Fruit fly (Drosophila melanogaster) whole organism, prepupa: Measurements from ENCODE around the gene tara.

Source experiments
- CG10631 ChIP-seq: fragments of 200-800 bp; sonication (Bioruptor generic); optimal IDR thresholded peaks from 2 replicates; lab custom pipeline; 2016; ENCODE audit warnings: missing biosample characterization, missing genetic modification characterization
- CG10669 ChIP-seq: fragments of 200-800 bp; sonication (Bioruptor generic); optimal IDR thresholded peaks from 3 replicates; lab custom pipeline; 2018; ENCODE audit warnings: missing biosample characterization, mild to moderate bottlenecking, missing genetic modification characterization, moderate library complexity
- CG11294 ChIP-seq: fragments of 200-800 bp; sonication (Bioruptor generic); IDR thresholded peaks from 2 replicates; pipeline ENCODE4 v1.3.6; 2022; ENCODE audit warnings: missing biosample characterization, missing genetic modification characterization
- CG11762 ChIP-seq: fragments of 200-800 bp; sonication (Bioruptor generic); optimal IDR thresholded peaks from 3 replicates; lab custom pipeline; 2016; ENCODE audit warnings: missing biosample characterization, missing genetic modification characterization; ENCODE audit not compliant: insufficient read depth
- CG11902 ChIP-seq: fragments of 200-800 bp; sonication (Bioruptor generic); optimal IDR thresholded peaks from 3 replicates; lab custom pipeline; 2016; ENCODE audit warnings: missing biosample characterization, missing genetic modification characterization
- CG1621 ChIP-seq: fragments of 200-800 bp; sonication (Bioruptor generic); optimal IDR thresholded peaks from 3 replicates; lab custom pipeline; 2018; ENCODE audit warnings: missing biosample characterization, mild to moderate bottlenecking, missing genetic modification characterization
- CG31627 ChIP-seq: fragments of 200-800 bp; sonication (Bioruptor generic); optimal IDR thresholded peaks from 3 replicates; lab custom pipeline; 2016; ENCODE audit warnings: missing biosample characterization, missing genetic modification characterization
- CG34406 ChIP-seq: fragments of 200-800 bp; sonication (Bioruptor generic); optimal IDR thresholded peaks from 3 replicates; lab custom pipeline; 2016; ENCODE audit warnings: missing biosample characterization, missing genetic modification characterization
- CG4318 ChIP-seq: fragments of 200-800 bp; sonication (Bioruptor generic); optimal IDR thresholded peaks from 3 replicates; lab custom pipeline; 2017; ENCODE audit warnings: missing biosample characterization, mild to moderate bottlenecking, missing genetic modification characterization
- CG6163 ChIP-seq: fragments of 200-800 bp; sonication (Bioruptor generic); IDR thresholded peaks from 3 replicates; pipeline ENCODE4 v1.3.6; 2022; ENCODE audit warnings: missing biosample characterization, missing genetic modification characterization
- CG6792 ChIP-seq: fragments of 200-800 bp; sonication (Bioruptor generic); optimal IDR thresholded peaks from 3 replicates; lab custom pipeline; 2016; ENCODE audit warnings: missing biosample characterization, missing genetic modification characterization
- CG6854 ChIP-seq: fragments of 200-800 bp; sonication (Bioruptor generic); optimal IDR thresholded peaks from 2 replicates; lab custom pipeline; 2017; ENCODE audit warnings: missing biosample characterization, mild to moderate bottlenecking, missing genetic modification characterization
- CG7368 ChIP-seq: fragments of 200-800 bp; sonication (Bioruptor generic); optimal IDR thresholded peaks from 3 replicates; lab custom pipeline; 2016; ENCODE audit warnings: missing biosample characterization, missing genetic modification characterization
- CG8119 ChIP-seq: fragments of 200-800 bp; sonication (Bioruptor generic); IDR thresholded peaks from 3 replicates; pipeline ENCODE4 v1.3.6; 2022; ENCODE audit warnings: missing biosample characterization, missing genetic modification characterization
- CG8319 ChIP-seq: fragments of 200-800 bp; sonication (Bioruptor generic); optimal IDR thresholded peaks from 3 replicates; lab custom pipeline; 2016; ENCODE audit warnings: missing biosample characterization, missing genetic modification characterization
- Eip78C ChIP-seq: fragments of 200-800 bp; sonication (Bioruptor generic); peaks from one replicate; lab custom pipeline; 2016; ENCODE audit warnings: missing biosample characterization, missing genetic modification characterization
- Ets21C ChIP-seq: fragments of 200-800 bp; sonication (Bioruptor generic); optimal IDR thresholded peaks from 3 replicates; lab custom pipeline; 2016; ENCODE audit warnings: missing biosample characterization, missing genetic modification characterization
- Ets96B ChIP-seq: fragments of 200-800 bp; optimal IDR thresholded peaks from 2 replicates; lab custom pipeline; 2019; ENCODE audit warnings: missing biosample characterization, mild to moderate bottlenecking, missing genetic modification characterization, moderate library complexity
- Hr39 ChIP-seq: fragments of 200-800 bp; sonication (Bioruptor generic); optimal IDR thresholded peaks from 2 replicates; lab custom pipeline; 2016; ENCODE audit warnings: missing biosample characterization, missing genetic modification characterization
- Hr4 ChIP-seq: fragments of 200-800 bp; sonication (Bioruptor generic); optimal IDR thresholded peaks from 3 replicates; lab custom pipeline; 2016; ENCODE audit warnings: missing biosample characterization, missing genetic modification characterization
- Lpt ChIP-seq: fragments of 200-800 bp; sonication (Bioruptor generic); optimal IDR thresholded peaks from 3 replicates; lab custom pipeline; 2016; ENCODE audit warnings: missing biosample characterization, missing genetic modification characterization
- Met ChIP-seq: fragments of 200-800 bp; sonication (Bioruptor generic); optimal IDR thresholded peaks from 3 replicates; lab custom pipeline; 2016; ENCODE audit warnings: missing biosample characterization, missing genetic modification characterization
- Sox15 ChIP-seq: fragments of 200-800 bp; sonication (Bioruptor generic); optimal IDR thresholded peaks from 3 replicates; lab custom pipeline; 2016; ENCODE audit warnings: missing biosample characterization, missing genetic modification characterization
- dac ChIP-seq: fragments of 200-800 bp; sonication (Bioruptor generic); optimal IDR thresholded peaks from 2 replicates; lab custom pipeline; 2017; ENCODE audit warnings: missing biosample characterization, mild to moderate bottlenecking, missing genetic modification characterization
- eg ChIP-seq: fragments of 200-800 bp; sonication (Bioruptor generic); IDR thresholded peaks from 3 replicates; pipeline ENCODE4 v1.3.6; 2022; ENCODE audit warnings: missing biosample characterization, missing genetic modification characterization
- fd85E ChIP-seq: fragments of 200-800 bp; sonication (Bioruptor generic); optimal IDR thresholded peaks from 3 replicates; lab custom pipeline; 2016; ENCODE audit warnings: missing biosample characterization, missing genetic modification characterization
- fkh ChIP-seq: fragments of 200-800 bp; sonication (Bioruptor generic); optimal IDR thresholded peaks from 3 replicates; lab custom pipeline; 2017; ENCODE audit warnings: missing biosample characterization, mild to moderate bottlenecking, missing genetic modification characterization, moderate library complexity
- lz ChIP-seq: fragments of 200-800 bp; sonication (Bioruptor generic); optimal IDR thresholded peaks from 3 replicates; lab custom pipeline; 2016; ENCODE audit warnings: missing biosample characterization, missing genetic modification characterization
- net ChIP-seq: fragments of 200-800 bp; sonication (Bioruptor generic); optimal IDR thresholded peaks from 3 replicates; lab custom pipeline; 2016; ENCODE audit warnings: missing biosample characterization, missing genetic modification characterization
- pdm3 ChIP-seq: fragments of 200-800 bp; sonication (Bioruptor generic); optimal IDR thresholded peaks from 3 replicates; lab custom pipeline; 2016; ENCODE audit warnings: missing biosample characterization, missing genetic modification characterization
- salr ChIP-seq, 2 experiments: fragments of 200-800 bp; sonication (Bioruptor generic); optimal IDR thresholded peaks; 3 replicates each; lab custom pipeline; 2016 to 2018; ENCODE audit warnings: missing biosample characterization in 2 of 2, missing genetic modification characterization in 2 of 2, mild to moderate bottlenecking in 1 of 2
- spab ChIP-seq: fragments of 200-800 bp; sonication (Bioruptor generic); optimal IDR thresholded peaks from 2 replicates; lab custom pipeline; 2017; ENCODE audit warnings: missing biosample characterization, mild to moderate bottlenecking, missing genetic modification characterization, missing genetic modification reagents
- ss ChIP-seq, 2 experiments: fragments of 200-800 bp; sonication (Bioruptor generic); optimal IDR thresholded peaks; 2 replicates in 1 of 2; 3 replicates in 1 of 2; lab custom pipeline; 2017 to 2018; ENCODE audit warnings: mild to moderate bottlenecking in 2 of 2, missing biosample characterization in 2 of 2, missing genetic modification characterization in 2 of 2, moderate library complexity in 1 of 2
- svp ChIP-seq: fragments of 200-800 bp; sonication (Bioruptor generic); peaks from one replicate; lab custom pipeline; 2016; ENCODE audit warnings: missing biosample characterization, missing genetic modification characterization
- topi ChIP-seq: fragments of 200-800 bp; sonication (Bioruptor generic); optimal IDR thresholded peaks from 3 replicates; lab custom pipeline; 2016; ENCODE audit warnings: missing biosample characterization, missing genetic modification characterization
- vri ChIP-seq: fragments of 200-800 bp; sonication (Bioruptor generic); optimal IDR thresholded peaks from 3 replicates; lab custom pipeline; 2016; ENCODE audit warnings: missing biosample characterization, mild to moderate bottlenecking, missing genetic modification characterization

The tara gene

dm6 chr3R:16247609-16248499, 22.4 kb downstream of the tara start (continued):
- TF ChIP-seq Ets21C (GFP tag; lab: Kevin White, UChicago) (peak; percentile 36), CG8119 (GFP tag; lab: Robert Waterston, UW) (peak; percentile 69; the same call in 2 of the 3 replicates), Ets96B (tag; lab: Kevin White, UChicago) (peak; percentile 70), CG6163 (GFP tag; lab: Robert Waterston, UW) (peak; percentile 77; the same call in 2 of the 3 replicates), CG11762 (GFP tag; lab: Kevin White, UChicago) (peak; percentile 81), topi (GFP tag; lab: Kevin White, UChicago) (peak; percentile 77), CG4318 (GFP tag; lab: Kevin White, UChicago) (peak; percentile 73), dac (GFP tag; lab: Kevin White, UChicago) (peak; percentile 47), Sox15 (peak; percentile 2), ss (GFP tag; optimal IDR thresholded peaks at IDR 0.05; lab: Kevin White, UChicago) (peak in 1 of 2 experiments; percentile 81), CG7368 (GFP tag; lab: Kevin White, UChicago) (peak; percentile 52), net (peak; percentile 58), CG8319 (GFP tag; lab: Kevin White, UChicago) (peak; percentile 26), CG34406 (peak; percentile 61)

- no peak for TF ChIP-seq CG31627 (GFP tag; lab: Kevin White, UChicago)
- no peak for TF ChIP-seq topi (GFP tag; lab: Kevin White, UChicago)
- no peak for TF ChIP-seq lz (GFP tag; lab: Kevin White, UChicago)
- no peak for TF ChIP-seq ss (GFP tag; optimal IDR thresholded peaks at IDR 0.05; lab: Kevin White, UChicago)
- TF ChIP-seq CG6792 (GFP tag; lab: Kevin White, UChicago), result no peak
- TF ChIP-seq fkh (GFP tag; lab: Kevin White, UChicago), result no peak
- no peak for TF ChIP-seq CG6163 (GFP tag; lab: Robert Waterston, UW)
- no peak for TF ChIP-seq vri (GFP tag; lab: Kevin White, UChicago)
- TF ChIP-seq CG34406, result no peak
- TF ChIP-seq Ets96B (tag; lab: Kevin White, UChicago), result no peak
- TF ChIP-seq CG10631, result no peak
- no peak for TF ChIP-seq fd85E (GFP tag; lab: Kevin White, UChicago)
- TF ChIP-seq CG4318 (GFP tag; lab: Kevin White, UChicago), result no peak
- no peak for TF ChIP-seq spab (GFP tag; lab: Kevin White, UChicago)
- TF ChIP-seq Met (GFP tag; lab: Kevin White, UChicago), result no peak
- no peak for TF ChIP-seq eg
- no peak for TF ChIP-seq dac (GFP tag; lab: Kevin White, UChicago)
- TF ChIP-seq Eip78C (GFP tag; lab: Kevin White, UChicago), result no peak
- TF ChIP-seq Hr39 (GFP tag; lab: Kevin White, UChicago), result no peak
- TF ChIP-seq CG11762 (GFP tag; lab: Kevin White, UChicago), result no peak
- TF ChIP-seq, all 60 proteins: peak for 0
These were observed 23.1 kb downstream of the tara start for dm6 chr3R:16248500-16249025.

dm6 chr3R:16249510-16249828, 24.0 kb downstream of the tara start:
- TF ChIP-seq CG8319 (GFP tag; lab: Kevin White, UChicago), result no peak
- TF ChIP-seq CG7368 (GFP tag; lab: Kevin White, UChicago), result peak; percentile 22
- no peak for TF ChIP-seq CG11902 (GFP tag; lab: Kevin White, UChicago)
- TF ChIP-seq fkh (GFP tag; lab: Kevin White, UChicago), result no peak
- no peak for TF ChIP-seq spab (GFP tag; lab: Kevin White, UChicago)
- no peak for TF ChIP-seq dac (GFP tag; lab: Kevin White, UChicago)
- TF ChIP-seq pdm3, result peak; percentile 55
- TF ChIP-seq CG10669 (GFP tag; lab: Kevin White, UChicago), result peak; percentile 93
- no peak for TF ChIP-seq Eip78C (GFP tag; lab: Kevin White, UChicago)
- TF ChIP-seq CG6792 (GFP tag; lab: Kevin White, UChicago), result no peak
- no peak for TF ChIP-seq fd85E (GFP tag; lab: Kevin White, UChicago)
- no peak for TF ChIP-seq CG6163 (GFP tag; lab: Robert Waterston, UW)
- no peak for TF ChIP-seq CG6854 (GFP tag; lab: Kevin White, UChicago)
- TF ChIP-seq CG1621, result peak; percentile 17
- no peak for TF ChIP-seq ss (GFP tag; optimal IDR thresholded peaks at IDR 0.05; lab: Kevin White, UChicago)
- no peak for TF ChIP-seq Hr4 (GFP tag; lab: Kevin White, UChicago)
- TF ChIP-seq Ets21C (GFP tag; lab: Kevin White, UChicago), result no peak
- TF ChIP-seq salr (GFP tag; optimal IDR thresholded peaks at IDR 0.05; lab: Kevin White, UChicago), result no peak
- TF ChIP-seq Lpt (GFP tag; lab: Kevin White, UChicago), result no peak
- TF ChIP-seq CG11294 (GFP tag; lab: Robert Waterston, UW), result no peak
- TF ChIP-seq svp (GFP tag; lab: Kevin White, UChicago), result no peak
- TF ChIP-seq Ets96B (tag; lab: Kevin White, UChicago), result no peak
- TF ChIP-seq Hr39 (GFP tag; lab: Kevin White, UChicago), result no peak
